Worm (Caenorhabditis elegans) whole organism, mixed stage, embryonic: Measurements from ENCODE around the gene F55A11.7.

ENCODE experiments used
- M03D4.4 ChIP-seq: sonication (generic microtip); optimal IDR thresholded peaks from 2 replicates; lab custom pipeline; 2017; ENCODE audit warnings: mild to moderate bottlenecking, missing genetic modification characterization, missing compliant biosample characterization
- bed-3 ChIP-seq: fragments of 200-800 bp; sonication (Bioruptor generic); optimal IDR thresholded peaks from 3 replicates; lab custom pipeline; 2018; ENCODE audit warnings: mild to moderate bottlenecking, missing genetic modification characterization, moderate library complexity, missing compliant biosample characterization
- blmp-1 ChIP-seq: fragments of 150-350 bp; optimal IDR thresholded peaks from 2 replicates; lab custom pipeline; 2014; ENCODE audit warnings: missing biosample characterization, missing genetic modification characterization
- ceh-39 ChIP-seq: fragments of 150-350 bp; optimal IDR thresholded peaks from 2 replicates; lab custom pipeline; 2014; ENCODE audit warnings: missing biosample characterization, missing genetic modification characterization
- ceh-43 ChIP-seq: fragments of 200-800 bp; sonication (Bioruptor generic); optimal IDR thresholded peaks from 2 replicates; lab custom pipeline; 2018; ENCODE audit warnings: mild to moderate bottlenecking, missing genetic modification characterization, moderate library complexity, missing compliant biosample characterization
- ceh-83 ChIP-seq: fragments of 200-800 bp; sonication (Bioruptor generic); optimal IDR thresholded peaks from 2 replicates; lab custom pipeline; 2018; ENCODE audit warnings: mild to moderate bottlenecking, missing genetic modification characterization, missing compliant biosample characterization
- ces-1 ChIP-seq: fragments of 150-350 bp; optimal IDR thresholded peaks from 2 replicates; lab custom pipeline; 2014; ENCODE audit warnings: missing biosample characterization, missing genetic modification reagents, missing genetic modification characterization
- cnd-1 ChIP-seq: fragments of 200-800 bp; sonication (Bioruptor generic); optimal IDR thresholded peaks from 2 replicates; lab custom pipeline; 2018; ENCODE audit warnings: mild to moderate bottlenecking, missing genetic modification characterization, missing compliant biosample characterization
- drap-1 ChIP-seq: fragments of 200-800 bp; sonication (Bioruptor generic); optimal IDR thresholded peaks from 3 replicates; lab custom pipeline; 2018; ENCODE audit warnings: mild to moderate bottlenecking, missing genetic modification characterization, missing compliant biosample characterization
- elt-1 ChIP-seq: sonication (generic microtip); optimal IDR thresholded peaks from 2 replicates; lab custom pipeline; 2017; ENCODE audit warnings: missing genetic modification characterization, mild to moderate bottlenecking, missing compliant biosample characterization, antibody characterized with exemption, moderate library complexity, borderline replicate concordance; ENCODE audit not compliant: insufficient read depth
- ham-2 ChIP-seq: fragments of 200-800 bp; sonication (Bioruptor generic); optimal IDR thresholded peaks from 2 replicates; lab custom pipeline; 2018; ENCODE audit warnings: mild to moderate bottlenecking, missing genetic modification characterization, missing compliant biosample characterization
- lin-13 ChIP-seq: fragments of 150-350 bp; optimal IDR thresholded peaks from 2 replicates; lab custom pipeline; 2014; ENCODE audit warnings: missing biosample characterization, missing genetic modification characterization
- lin-32 ChIP-seq: fragments of 200-800 bp; sonication (Bioruptor generic); optimal IDR thresholded peaks from 2 replicates; lab custom pipeline; 2018; ENCODE audit warnings: mild to moderate bottlenecking, missing genetic modification characterization, missing compliant biosample characterization
- lsy-2 ChIP-seq: fragments of 150-350 bp; optimal IDR thresholded peaks from 2 replicates; lab custom pipeline; 2014; ENCODE audit warnings: missing biosample characterization, missing genetic modification characterization
- mab-5 ChIP-seq: fragments of 150-350 bp; optimal IDR thresholded peaks from 2 replicates; lab custom pipeline; 2014; ENCODE audit warnings: missing biosample characterization, missing genetic modification characterization
- mep-1 ChIP-seq: fragments of 150-350 bp; optimal IDR thresholded peaks from 2 replicates; lab custom pipeline; 2017; ENCODE audit warnings: missing biosample characterization, missing genetic modification reagents, missing genetic modification characterization, inconsistent platforms
- mls-2 ChIP-seq: sonication (generic microtip); optimal IDR thresholded peaks from 2 replicates; lab custom pipeline; 2016; ENCODE audit warnings: mild to moderate bottlenecking, missing genetic modification characterization, moderate library complexity, missing compliant biosample characterization
- nhr-12 ChIP-seq: fragments of 150-350 bp; optimal IDR thresholded peaks from 2 replicates; lab custom pipeline; 2014; ENCODE audit warnings: missing biosample characterization, missing genetic modification characterization
- nhr-2 ChIP-seq: fragments of 150-350 bp; optimal IDR thresholded peaks from 2 replicates; lab custom pipeline; 2014; ENCODE audit warnings: missing biosample characterization, missing genetic modification characterization
- nhr-237 ChIP-seq: fragments of 150-350 bp; optimal IDR thresholded peaks from 2 replicates; lab custom pipeline; 2014; ENCODE audit warnings: missing biosample characterization, missing genetic modification characterization
- nhr-28 ChIP-seq: fragments of 150-350 bp; optimal IDR thresholded peaks from 2 replicates; lab custom pipeline; 2014; ENCODE audit warnings: missing biosample characterization, missing genetic modification characterization
- nhr-76 ChIP-seq: sonication (generic microtip); optimal IDR thresholded peaks from 2 replicates; lab custom pipeline; 2017; ENCODE audit warnings: missing biosample characterization, missing genetic modification characterization
- pha-4 ChIP-seq: fragments of 150-350 bp; optimal IDR thresholded peaks from 2 replicates; lab custom pipeline; 2018; ENCODE audit warnings: missing biosample characterization, missing genetic modification reagents, missing genetic modification characterization
- sptf-1 ChIP-seq: sonication (generic microtip); optimal IDR thresholded peaks from 2 replicates; lab custom pipeline; 2017; ENCODE audit warnings: mild to moderate bottlenecking, missing genetic modification characterization, moderate library complexity, missing compliant biosample characterization
- tbx-8 ChIP-seq: fragments of 200-800 bp; sonication (Bioruptor generic); optimal IDR thresholded peaks from 2 replicates; lab custom pipeline; 2018; ENCODE audit warnings: mild to moderate bottlenecking, missing genetic modification characterization, moderate library complexity, missing compliant biosample characterization
- unc-120 ChIP-seq: sonication (generic microtip); optimal IDR thresholded peaks from 2 replicates; lab custom pipeline; 2017; ENCODE audit warnings: missing genetic modification characterization, missing compliant biosample characterization; ENCODE audit not compliant: poor library complexity, severe bottlenecking
- unc-39 ChIP-seq: fragments of 150-350 bp; optimal IDR thresholded peaks from 2 replicates; lab custom pipeline; 2014; ENCODE audit warnings: missing biosample characterization, missing genetic modification characterization
- unc-62 ChIP-seq: fragments of 150-350 bp; optimal IDR thresholded peaks from 2 replicates; lab custom pipeline; 2014; ENCODE audit warnings: missing biosample characterization, missing genetic modification reagents, missing genetic modification characterization

Gene F55A11.7

DNA sequence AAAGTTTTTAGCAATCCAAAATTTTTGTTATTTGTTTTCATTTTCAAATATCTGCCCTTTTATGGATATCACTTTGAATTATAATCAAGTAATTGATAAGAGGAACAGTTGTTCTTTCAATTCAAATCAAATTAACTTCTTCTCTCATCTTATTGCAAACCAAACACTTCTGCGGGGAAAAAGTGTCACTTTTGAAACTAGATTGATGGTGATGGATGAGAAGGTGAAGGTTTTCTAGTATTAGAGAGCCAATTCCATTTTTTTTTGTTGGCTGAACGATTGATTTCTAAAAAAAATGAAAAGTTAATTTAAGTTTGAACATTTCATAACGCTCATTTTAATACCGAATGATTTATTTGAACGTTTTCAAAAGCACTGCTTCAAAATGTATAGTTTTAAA lies 7.4 kb downstream of the F55A11.7 start:
- no peak for TF ChIP-seq bed-3 (GFP tag; lab: Kevin White, UChicago)
- peak; percentile 74 for TF ChIP-seq unc-62
- TF ChIP-seq pha-4 (tag; lab: Kevin White, UChicago), result no peak

DNA sequence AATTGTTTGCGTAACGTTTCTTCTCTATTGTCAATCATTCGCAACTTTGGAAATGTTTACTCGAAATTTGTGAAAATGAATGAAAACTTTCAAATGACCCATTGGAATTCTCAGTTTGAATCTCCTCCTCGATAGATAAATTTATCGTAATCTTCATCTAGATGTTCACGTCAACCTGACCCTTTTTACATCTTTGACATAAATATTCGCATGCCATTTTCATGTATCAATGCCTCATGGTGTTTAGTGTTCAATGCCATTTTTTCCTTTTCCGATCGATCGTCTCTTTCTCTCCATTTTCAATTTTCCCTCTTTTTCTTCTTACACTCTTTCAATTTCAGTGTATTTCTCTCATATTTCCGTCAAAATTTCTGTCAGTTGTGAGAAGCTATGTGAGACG lies 7.9 kb downstream of the F55A11.7 start:
- TF ChIP-seq elt-1 (tag; lab: Kevin White, UChicago) (peak; percentile 33), ham-2 (GFP tag; lab: Kevin White, UChicago) (no peak), ces-1 (GFP tag; lab: Kevin White, UChicago) (no peak)
- TF ChIP-seq, all 35 proteins: peak for 1

DNA sequence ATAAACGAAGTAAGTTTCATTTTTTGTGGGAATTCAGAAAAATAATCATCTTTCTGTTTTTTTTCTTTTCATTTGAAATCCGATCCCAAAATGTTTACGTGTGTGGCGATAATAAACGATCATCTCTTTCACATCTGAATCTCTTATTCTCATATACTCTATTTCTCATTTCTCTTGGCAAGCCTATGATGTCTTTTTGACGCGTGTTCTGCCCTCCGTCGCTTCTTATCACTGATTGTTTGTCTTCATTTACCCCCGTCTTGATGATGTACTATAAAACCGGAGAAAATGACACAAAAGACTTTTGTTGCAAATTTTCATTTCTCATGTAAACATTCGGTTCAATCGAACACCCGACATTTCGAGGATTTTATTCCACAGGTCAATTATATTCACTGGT lies 9.4 kb downstream of the F55A11.7 start:
- TF ChIP-seq unc-120 (peak; percentile 51), ham-2 (GFP tag; lab: Kevin White, UChicago) (no peak), tbx-8 (GFP tag; lab: Kevin White, UChicago) (no peak), ceh-83 (no peak), sptf-1 (tag; lab: Kevin White, UChicago) (no peak)

DNA sequence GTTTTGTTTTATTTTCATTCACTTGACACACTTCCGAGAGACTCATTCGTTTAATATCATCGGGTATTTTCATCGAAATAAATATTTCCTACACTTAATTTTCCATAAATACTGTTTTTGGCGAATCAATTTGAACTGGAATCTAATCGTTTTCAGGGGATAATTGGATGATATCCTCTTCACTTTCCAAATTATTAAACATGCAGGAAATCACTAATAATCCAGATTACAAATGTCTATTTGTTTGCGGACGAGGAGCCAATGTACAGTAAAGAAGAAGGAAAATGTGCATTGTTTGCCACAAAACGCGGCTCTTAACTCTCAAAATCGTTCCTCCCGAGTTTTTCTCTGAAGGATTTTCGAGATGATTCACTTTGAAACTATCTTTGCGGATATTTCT lies 10.7 kb downstream of the F55A11.7 start, which contains the start of gene F55A11.6:
Gene F55A11.6 (plus strand): TSS at position 301 of the 400 bp plus-strand sequence.
- no peak for TF ChIP-seq M03D4.4

DNA sequence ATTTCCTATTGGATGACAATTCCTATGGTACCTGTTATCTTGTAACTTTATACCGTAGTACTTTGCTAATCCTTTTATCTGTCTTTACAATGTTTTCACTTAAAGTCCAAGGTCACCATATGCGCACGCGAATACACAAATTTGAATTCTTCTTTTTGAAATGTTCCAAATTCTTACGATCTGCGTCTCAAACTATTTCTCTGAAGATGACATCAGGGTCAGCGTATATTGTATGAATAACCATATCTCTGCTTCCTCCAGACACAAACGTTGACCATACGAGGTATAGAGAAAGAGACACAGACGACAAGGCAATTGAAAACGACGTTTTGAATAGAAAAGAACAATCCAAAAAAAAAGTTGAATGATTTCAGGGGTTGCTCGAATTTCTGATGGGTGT lies 13.3 kb downstream of the F55A11.7 start:
- TF ChIP-seq blmp-1 (tag; lab: Kevin White, UChicago), result no peak
- no peak for TF ChIP-seq lin-32 (GFP tag; lab: Kevin White, UChicago)
- TF ChIP-seq ces-1 (GFP tag; lab: Kevin White, UChicago), result no peak
- no peak for TF ChIP-seq nhr-28
- TF ChIP-seq mab-5 (tag; lab: Kevin White, UChicago), result no peak
- TF ChIP-seq unc-120, result no peak
- no peak for TF ChIP-seq unc-39 (tag; lab: Kevin White, UChicago)
- TF ChIP-seq ceh-43 (GFP tag; lab: Kevin White, UChicago), result no peak
- no peak for TF ChIP-seq lin-13 (tag; lab: Kevin White, UChicago)
- TF ChIP-seq lsy-2 (tag; lab: Kevin White, UChicago), result no peak
- no peak for TF ChIP-seq mep-1 (tag; lab: Kevin White, UChicago)
- TF ChIP-seq nhr-76 (tag; lab: Kevin White, UChicago), result no peak
- no peak for TF ChIP-seq bed-3 (GFP tag; lab: Kevin White, UChicago)
- TF ChIP-seq tbx-8 (GFP tag; lab: Kevin White, UChicago), result no peak
- TF ChIP-seq nhr-12 (tag; lab: Kevin White, UChicago), result no peak
- no peak for TF ChIP-seq nhr-237 (tag; lab: Kevin White, UChicago)
- no peak for TF ChIP-seq nhr-2 (tag; lab: Kevin White, UChicago)

DNA sequence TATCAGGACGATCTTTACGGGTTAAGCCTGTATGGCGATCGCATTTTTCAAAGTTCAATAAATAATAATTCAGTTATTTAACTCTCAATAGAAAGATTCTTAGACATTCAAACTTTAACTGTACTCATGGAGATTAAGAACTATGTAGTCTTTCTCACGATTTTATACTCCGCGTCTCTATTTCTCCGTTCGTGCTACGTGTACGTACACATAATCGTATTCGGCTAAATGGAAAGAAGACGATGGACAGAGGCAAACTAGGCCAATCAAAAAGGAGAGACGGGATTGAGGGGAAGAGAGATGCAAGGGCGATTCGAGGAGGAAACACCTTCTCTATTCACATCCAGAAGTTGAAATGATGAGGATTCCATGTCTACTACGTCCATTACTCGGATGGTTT lies 13.8 kb downstream of the F55A11.7 start, which contains the start of gene bus-18:
Gene bus-18 (plus strand): TSS at position 301 of the 400 bp plus-strand sequence.
- TF ChIP-seq ham-2 (GFP tag; lab: Kevin White, UChicago) (no peak), nhr-2 (tag; lab: Kevin White, UChicago) (no peak), mab-5 (tag; lab: Kevin White, UChicago) (no peak), mls-2 (tag; lab: Kevin White, UChicago) (no peak), unc-62 (no peak), lin-13 (tag; lab: Kevin White, UChicago) (no peak), unc-120 (no peak), ceh-39 (tag; lab: Kevin White, UChicago) (no peak), tbx-8 (GFP tag; lab: Kevin White, UChicago) (no peak), pha-4 (tag; lab: Kevin White, UChicago) (no peak), mep-1 (tag; lab: Kevin White, UChicago) (no peak), cnd-1 (tag; lab: Kevin White, UChicago) (no peak), nhr-12 (tag; lab: Kevin White, UChicago) (no peak), ceh-43 (GFP tag; lab: Kevin White, UChicago) (no peak), lsy-2 (tag; lab: Kevin White, UChicago) (no peak), drap-1 (no peak)
